Fruit fly (Drosophila melanogaster): ENCODE results near the gene Irp-1A.

Irp-1A gene

DNA sequence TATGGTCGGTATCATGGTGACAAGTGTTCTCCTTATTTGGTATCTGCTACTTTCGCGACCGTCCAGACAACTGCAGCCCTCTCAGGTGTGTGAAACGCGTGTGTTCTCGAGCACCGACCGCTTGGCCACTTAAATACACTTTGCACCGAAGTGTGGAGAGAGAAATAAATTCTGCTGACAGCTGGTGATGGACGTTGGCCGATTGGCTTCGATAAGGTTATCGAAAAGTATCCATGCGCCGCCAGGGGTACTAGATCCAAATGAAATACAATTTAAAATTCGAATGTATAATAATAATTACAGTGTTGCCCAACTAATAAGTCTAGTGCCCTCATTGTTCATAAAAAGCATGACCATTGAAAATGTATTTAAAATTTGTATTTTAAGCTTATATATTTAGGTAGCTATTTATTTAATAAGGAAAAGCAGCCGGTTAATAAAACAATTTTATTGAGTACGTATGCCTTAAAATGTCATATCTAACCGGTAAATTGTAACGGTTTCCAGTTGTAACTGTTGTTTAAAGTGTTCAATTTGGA, 38.0 kb downstream of the Irp-1A start, which contains the start of the genes Gclm and CG17625 (continued):
- TF ChIP-seq bab2 (GFP tag; optimal IDR thresholded peaks at IDR 0.05), result peak; percentile 52
- peak; percentile 46 for TF ChIP-seq chn (GFP tag; optimal IDR thresholded peaks at IDR 0.05)
- no peak for TF ChIP-seq fd64A (GFP tag; optimal IDR thresholded peaks at IDR 0.05)
- peak; percentile 49 for TF ChIP-seq HLH54F (GFP tag; optimal IDR thresholded peaks at IDR 0.05)
- no peak for TF ChIP-seq CG7786 (GFP tag; optimal IDR thresholded peaks at IDR 0.05)
- peak; percentile 70 for TF ChIP-seq CoRest (tag; optimal IDR thresholded peaks at IDR 0.05)
- TF ChIP-seq CG4617 (GFP tag; optimal IDR thresholded peaks at IDR 0.05; ENCODE audit: borderline replicate concordance), result no peak
- TF ChIP-seq klu (GFP tag; IDR thresholded peaks at IDR 0.05), result peak; percentile 35; the same call in 1 of the 2 replicates
- TF ChIP-seq CG1832 (GFP tag; optimal IDR thresholded peaks at IDR 0.05), result no peak
- peak; percentile 69 for TF ChIP-seq Ets65A (GFP tag)
- peak; percentile 73 for TF ChIP-seq Jarid2 (GFP tag; optimal IDR thresholded peaks at IDR 0.05)
- TF ChIP-seq CG13424 (tag; optimal IDR thresholded peaks at IDR 0.05), result peak; percentile 58
- TF ChIP-seq HLHmδ (GFP tag; optimal IDR thresholded peaks at IDR 0.05), result peak; percentile 92
- peak; percentile 4 for TF ChIP-seq bcd (GFP tag; optimal IDR thresholded peaks at IDR 0.05)
- no peak for TF ChIP-seq Camta (GFP tag; optimal IDR thresholded peaks at IDR 0.05)
- TF ChIP-seq Optix (GFP tag; IDR thresholded peaks at IDR 0.05), result no peak
- no peak for TF ChIP-seq Trl (optimal IDR thresholded peaks at IDR 0.05)
- no peak for TF ChIP-seq Trl (GFP tag; optimal IDR thresholded peaks at IDR 0.05)
- peak; percentile 53 for TF ChIP-seq tap (tag; optimal IDR thresholded peaks at IDR 0.05)
- TF ChIP-seq Awh (GFP tag; IDR thresholded peaks at IDR 0.05), result peak; percentile 41; the same call in 1 of the 2 replicates
- TF ChIP-seq lov (optimal IDR thresholded peaks at IDR 0.05), result no peak
- TF ChIP-seq lov (GFP tag; IDR thresholded peaks at IDR 0.05), result no peak
- TF ChIP-seq nau (GFP tag; optimal IDR thresholded peaks at IDR 0.05), result no peak
- TF ChIP-seq CG9215 (GFP tag; IDR thresholded peaks at IDR 0.05), result peak; percentile 45; the same call in 1 of the 2 replicates
- TF ChIP-seq tup (GFP tag; optimal IDR thresholded peaks at IDR 0.05), result no peak
- TF ChIP-seq Kr (GFP tag; optimal IDR thresholded peaks at IDR 0.05), result no peak
- TF ChIP-seq tgo (GFP tag; IDR thresholded peaks at IDR 0.05), result peak; percentile 50
- TF ChIP-seq CG4854 (GFP tag; optimal IDR thresholded peaks at IDR 0.05), result no peak
- no peak for TF ChIP-seq Poxn (GFP tag; IDR thresholded peaks at IDR 0.05)
- TF ChIP-seq CG3407 (GFP tag; optimal IDR thresholded peaks at IDR 0.05), result no peak
- TF ChIP-seq twi (tag; optimal IDR thresholded peaks at IDR 0.05), result peak; percentile 38
- TF ChIP-seq CG1792 (GFP tag; optimal IDR thresholded peaks at IDR 0.05), result no peak
- peak; percentile 73; the same call in 2 of the 3 replicates for TF ChIP-seq CG14860 (GFP tag; IDR thresholded peaks at IDR 0.05; ENCODE audit: partially characterized antibody)
- no peak for TF ChIP-seq prd (optimal IDR thresholded peaks at IDR 0.05)
- TF ChIP-seq prd (GFP tag; IDR thresholded peaks at IDR 0.05), result peak; percentile 67
- TF ChIP-seq CG16779 (GFP tag; IDR thresholded peaks at IDR 0.05), result no peak; the same call in 1 of the 2 replicates
- TF ChIP-seq bowl (GFP tag; IDR thresholded peaks at IDR 0.05), result no peak
- TF ChIP-seq CG3726 (GFP tag; IDR thresholded peaks at IDR 0.05), result no peak
- TF ChIP-seq gce (GFP tag; IDR thresholded peaks at IDR 0.05), result no peak
- TF ChIP-seq nerfin-2 (GFP tag; IDR thresholded peaks at IDR 0.05; ENCODE audit: partially characterized antibody), result peak; percentile 68
- TF ChIP-seq fru (optimal IDR thresholded peaks at IDR 0.05), result no peak
- TF ChIP-seq rib (GFP tag; IDR thresholded peaks at IDR 0.05), result peak; percentile 45; the same call in 1 of the 2 replicates
- TF ChIP-seq hb (GFP tag; IDR thresholded peaks at IDR 0.05; ENCODE audit: partially characterized antibody), result peak; percentile 73
- peak; percentile 50 for TF ChIP-seq lab (GFP tag; optimal IDR thresholded peaks at IDR 0.05)
- no peak for TF ChIP-seq fd96Cb (tag; optimal IDR thresholded peaks at IDR 0.05)
- TF ChIP-seq CG11504 (tag; optimal IDR thresholded peaks at IDR 0.05), result no peak
- no peak for TF ChIP-seq ro (GFP tag; IDR thresholded peaks at IDR 0.05)
- peak; percentile 58; the same call in 1 of the 2 replicates for TF ChIP-seq CG6272 (GFP tag; IDR thresholded peaks at IDR 0.05)
- TF ChIP-seq jing (GFP tag; optimal IDR thresholded peaks at IDR 0.05), result no peak
- peak; percentile 29 for TF ChIP-seq Lhr (GFP tag; optimal IDR thresholded peaks at IDR 0.05)
- peak; percentile 63 for TF ChIP-seq Side (GFP tag; optimal IDR thresholded peaks at IDR 0.05)
